Worm (Caenorhabditis elegans) whole organism, L1 larva: Measurements from ENCODE around the gene pptr-2.
A peak's percentile ranks its signal among the peaks of the same experiment; 100 is the strongest.

Experiments
- C04F5.9 ChIP-seq: sonication (generic microtip); optimal IDR thresholded peaks from 2 replicates; lab custom pipeline; 2016; ENCODE audit warnings: missing genetic modification characterization, missing compliant biosample characterization
- C16A3.4 ChIP-seq: fragments of 150-350 bp; optimal IDR thresholded peaks from 2 replicates; lab custom pipeline; 2014; ENCODE audit warnings: missing biosample characterization, missing genetic modification characterization
- F16B12.6 ChIP-seq: fragments of 150-350 bp; optimal IDR thresholded peaks from 2 replicates; lab custom pipeline; 2014; ENCODE audit warnings: missing biosample characterization, missing genetic modification characterization
- Y116A8C.19 ChIP-seq: sonication (generic microtip); optimal IDR thresholded peaks from 2 replicates; lab custom pipeline; 2016; ENCODE audit warnings: missing compliant biosample characterization, missing genetic modification characterization, borderline replicate concordance
- aha-1 ChIP-seq: fragments of 150-350 bp; optimal IDR thresholded peaks from 2 replicates; lab custom pipeline; 2014; ENCODE audit warnings: missing biosample characterization, missing genetic modification characterization
- aly-2 ChIP-seq: fragments of 150-350 bp; optimal IDR thresholded peaks from 2 replicates; lab custom pipeline; 2014; ENCODE audit warnings: missing biosample characterization, missing genetic modification characterization
- blmp-1 ChIP-seq: fragments of 150-350 bp; optimal IDR thresholded peaks from 2 replicates; lab custom pipeline; 2014; ENCODE audit warnings: missing biosample characterization, missing genetic modification characterization
- ceh-82 ChIP-seq, 3 experiments: fragments of 150-350 bp in 1 of 3; sonication (generic microtip) in 2 of 3; optimal IDR thresholded peaks; 2 replicates each; lab custom pipeline; 2014 to 2017; ENCODE audit warnings: missing biosample characterization in 3 of 3, missing genetic modification characterization in 3 of 3
- ceh-88 ChIP-seq: fragments of 200-800 bp; sonication (Bioruptor generic); IDR thresholded peaks from 2 replicates; pipeline ENCODE4 v1.3.6; 2022; ENCODE audit warnings: missing genetic modification characterization, missing compliant biosample characterization
- ceh-90 ChIP-seq: sonication (generic microtip); optimal IDR thresholded peaks from 2 replicates; lab custom pipeline; 2016; ENCODE audit warnings: missing genetic modification characterization, missing compliant biosample characterization
- dpl-1 ChIP-seq, 3 experiments: fragments of 150-350 bp in 2 of 3; sonication (generic microtip) in 1 of 3; optimal IDR thresholded peaks; 2 replicates each; lab custom pipeline; 2014 to 2017; ENCODE audit warnings: missing biosample characterization in 3 of 3, missing genetic modification characterization in 3 of 3, missing genetic modification reagents in 3 of 3
- egl-13 ChIP-seq: sonication (generic microtip); optimal IDR thresholded peaks from 2 replicates; lab custom pipeline; 2016; ENCODE audit warnings: missing genotype, missing genetic modification reagents, missing genetic modification characterization, missing compliant biosample characterization
- elt-2 ChIP-seq: sonication (generic microtip); optimal IDR thresholded peaks from 2 replicates; lab custom pipeline; 2016; ENCODE audit warnings: missing genetic modification characterization, mild to moderate bottlenecking, inconsistent platforms, missing compliant biosample characterization, missing genetic modification reagents
- ets-5 ChIP-seq: fragments of 200-800 bp; sonication (Bioruptor generic); IDR thresholded peaks from 2 replicates; pipeline ENCODE4 v1.3.6; 2022; ENCODE audit warnings: missing genetic modification characterization, missing compliant biosample characterization
- fkh-10 ChIP-seq: sonication (generic microtip); optimal IDR thresholded peaks from 2 replicates; lab custom pipeline; 2017; ENCODE audit warnings: missing biosample characterization, missing genetic modification reagents, missing genetic modification characterization
- fkh-4 ChIP-seq: sonication (generic microtip); optimal IDR thresholded peaks from 2 replicates; lab custom pipeline; 2016; ENCODE audit warnings: missing compliant biosample characterization, missing genetic modification characterization, borderline replicate concordance
- fos-1 ChIP-seq: fragments of 150-350 bp; optimal IDR thresholded peaks from 2 replicates; lab custom pipeline; 2014; ENCODE audit warnings: missing biosample characterization, missing genetic modification characterization
- hpl-2 ChIP-seq: fragments of 150-350 bp; optimal IDR thresholded peaks from 2 replicates; lab custom pipeline; 2014; ENCODE audit warnings: missing biosample characterization, missing genetic modification reagents, missing genetic modification characterization
- irx-1 ChIP-seq: sonication (generic microtip); optimal IDR thresholded peaks from 2 replicates; lab custom pipeline; 2016; ENCODE audit warnings: missing genetic modification characterization, missing compliant biosample characterization
- isw-1 ChIP-seq: fragments of 200-800 bp; sonication (Bioruptor generic); IDR thresholded peaks from 2 replicates; pipeline ENCODE4 v1.3.6; 2022; ENCODE audit warnings: missing genetic modification characterization, missing compliant biosample characterization
- jun-1 ChIP-seq: fragments of 150-350 bp; optimal IDR thresholded peaks from 2 replicates; lab custom pipeline; 2014; ENCODE audit warnings: missing biosample characterization, missing genetic modification reagents, missing genetic modification characterization
- lin-15B ChIP-seq: fragments of 150-350 bp; sonication (generic microtip); optimal IDR thresholded peaks from 3 replicates; lab custom pipeline; 2014; ENCODE audit warnings: missing biosample characterization, missing genetic modification characterization
- lin-35 ChIP-seq, 2 experiments: fragments of 150-350 bp; optimal IDR thresholded peaks; 2 replicates each; lab custom pipeline; 2014; ENCODE audit warnings: missing biosample characterization in 2 of 2, missing genetic modification characterization in 2 of 2, missing genetic modification reagents in 2 of 2
- lir-3 ChIP-seq: sonication (generic microtip); optimal IDR thresholded peaks from 2 replicates; lab custom pipeline; 2016; ENCODE audit warnings: mild to moderate bottlenecking, missing genetic modification characterization, moderate library complexity, missing compliant biosample characterization; ENCODE audit not compliant: poor library complexity
- lsy-2 ChIP-seq, 2 experiments: fragments of 150-350 bp; optimal IDR thresholded peaks; 2 replicates each; lab custom pipeline; 2014; ENCODE audit warnings: missing biosample characterization in 2 of 2, missing genetic modification characterization in 2 of 2
- mef-2 ChIP-seq: fragments of 150-350 bp; optimal IDR thresholded peaks from 2 replicates; lab custom pipeline; 2014; ENCODE audit warnings: missing biosample characterization, missing genetic modification characterization
- mep-1 ChIP-seq: fragments of 150-350 bp; optimal IDR thresholded peaks from 2 replicates; lab custom pipeline; 2014; ENCODE audit warnings: missing biosample characterization, missing genetic modification characterization
- nhr-12 ChIP-seq: sonication (generic microtip); optimal IDR thresholded peaks from 2 replicates; lab custom pipeline; 2017; ENCODE audit warnings: missing biosample characterization, missing genetic modification characterization
- nhr-237 ChIP-seq: fragments of 150-350 bp; optimal IDR thresholded peaks from 2 replicates; lab custom pipeline; 2014; ENCODE audit warnings: missing biosample characterization, missing genetic modification characterization
- nhr-76 ChIP-seq: sonication (generic microtip); optimal IDR thresholded peaks from 2 replicates; lab custom pipeline; 2017; ENCODE audit warnings: missing biosample characterization, missing genetic modification characterization
- nhr-77 ChIP-seq: fragments of 150-350 bp; optimal IDR thresholded peaks from 2 replicates; lab custom pipeline; 2014; ENCODE audit warnings: missing biosample characterization, missing genetic modification characterization
- nhr-90 ChIP-seq: sonication (generic microtip); optimal IDR thresholded peaks from 2 replicates; lab custom pipeline; 2016; ENCODE audit warnings: mild to moderate bottlenecking, missing genetic modification characterization, missing compliant biosample characterization; ENCODE audit not compliant: poor library complexity
- pag-3 ChIP-seq: sonication (generic microtip); optimal IDR thresholded peaks from 2 replicates; lab custom pipeline; 2017; ENCODE audit warnings: missing genetic modification characterization, mild to moderate bottlenecking, missing compliant biosample characterization, antibody characterized with exemption, borderline replicate concordance; ENCODE audit not compliant: insufficient read depth
- pqm-1 ChIP-seq: sonication (generic microtip); optimal IDR thresholded peaks from 3 replicates; lab custom pipeline; 2017; ENCODE audit warnings: missing biosample characterization, missing genetic modification characterization
- rnt-1 ChIP-seq: sonication (generic microtip); optimal IDR thresholded peaks from 2 replicates; lab custom pipeline; 2016; ENCODE audit warnings: mild to moderate bottlenecking, missing genetic modification characterization, moderate library complexity, missing compliant biosample characterization
- sptf-1 ChIP-seq: fragments of 150-350 bp; optimal IDR thresholded peaks from 2 replicates; lab custom pipeline; 2014; ENCODE audit warnings: missing biosample characterization, missing genetic modification characterization
- sup-37 ChIP-seq: fragments of 200-800 bp; sonication (Bioruptor generic); optimal IDR thresholded peaks from 2 replicates; lab custom pipeline; 2018; ENCODE audit warnings: mild to moderate bottlenecking, missing genetic modification characterization, missing compliant biosample characterization
- swsn-7 ChIP-seq: sonication (generic microtip); optimal IDR thresholded peaks from 2 replicates; lab custom pipeline; 2016; ENCODE audit warnings: missing genetic modification characterization, missing compliant biosample characterization
- tbx-2 ChIP-seq: sonication (generic microtip); optimal IDR thresholded peaks from 2 replicates; lab custom pipeline; 2016; ENCODE audit warnings: missing genetic modification characterization, missing compliant biosample characterization
- tlp-1 ChIP-seq: fragments of 150-350 bp; optimal IDR thresholded peaks from 2 replicates; lab custom pipeline; 2014; ENCODE audit warnings: missing biosample characterization, missing genetic modification characterization
- unc-130 ChIP-seq: fragments of 150-350 bp; optimal IDR thresholded peaks from 2 replicates; lab custom pipeline; 2017; ENCODE audit warnings: missing biosample characterization, missing genetic modification characterization, inconsistent platforms
- xbp-1 ChIP-seq: sonication (generic microtip); optimal IDR thresholded peaks from 2 replicates; lab custom pipeline; 2016; ENCODE audit warnings: missing genetic modification characterization, missing compliant biosample characterization
- zag-1 ChIP-seq: fragments of 150-350 bp; optimal IDR thresholded peaks from 2 replicates; lab custom pipeline; 2014; ENCODE audit warnings: missing biosample characterization, missing genetic modification characterization
- ztf-11 ChIP-seq, 2 experiments: sonication (generic microtip); optimal IDR thresholded peaks; 2 replicates each; lab custom pipeline; 2016 to 2017; ENCODE audit warnings: missing genetic modification characterization in 2 of 2, missing biosample characterization in 1 of 2, missing compliant biosample characterization in 1 of 2
- ztf-4 ChIP-seq: fragments of 150-350 bp; optimal IDR thresholded peaks from 2 replicates; lab custom pipeline; 2014; ENCODE audit warnings: missing biosample characterization, missing genetic modification characterization

Gene pptr-2

DNA sequence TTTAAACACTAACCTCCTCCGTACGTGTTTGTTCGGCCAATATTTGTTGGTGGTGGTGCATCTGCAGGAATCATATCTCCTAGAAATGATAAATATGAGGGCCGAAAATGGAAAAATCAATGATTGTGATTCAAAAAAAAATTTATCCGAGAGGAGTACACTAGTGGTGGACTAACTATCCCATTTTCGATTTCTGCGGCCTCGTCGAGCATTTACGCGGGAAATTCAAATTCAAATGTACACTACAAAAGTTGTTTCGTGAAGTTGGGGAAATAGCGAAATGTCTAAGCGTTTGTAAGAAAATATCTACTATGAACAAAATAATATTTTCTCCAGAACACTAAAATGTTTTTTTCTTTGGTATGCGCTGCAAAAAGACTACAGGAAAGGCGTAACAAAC, 5.4 kb downstream of the pptr-2 start (continued):
- TF ChIP-seq blmp-1 (tag; lab: Kevin White, UChicago) (peak; percentile 67), tlp-1 (no peak), Y116A8C.19 (tag; lab: Kevin White, UChicago) (peak; percentile 56), C16A3.4 (tag; lab: Kevin White, UChicago) (peak; percentile 52), lin-15B (tag; lab: Kevin White, UChicago) (peak; percentile 60), ceh-90 (tag; lab: Kevin White, UChicago) (peak; percentile 90), pqm-1 (no peak), C04F5.9 (tag; lab: Kevin White, UChicago) (peak; percentile 72), nhr-12 (tag; lab: Kevin White, UChicago) (no peak), lir-3 (tag; lab: Kevin White, UChicago) (peak; percentile 93), ztf-11 (tag; optimal IDR thresholded peaks at IDR 0.05; lab: Kevin White, UChicago) (peak in 1 of 2 experiments; percentile 90), ets-5 (GFP tag; lab: Robert Waterston, UW) (no peak), pag-3 (tag; lab: Kevin White, UChicago) (no peak), nhr-77 (tag; lab: Kevin White, UChicago) (no peak), rnt-1 (tag; lab: Kevin White, UChicago) (peak; percentile 96), jun-1 (tag; lab: Kevin White, UChicago) (peak; percentile 53), ztf-4 (tag; lab: Kevin White, UChicago) (no peak), zag-1 (tag; lab: Kevin White, UChicago) (no peak), tbx-2 (tag; lab: Kevin White, UChicago) (peak; percentile 80), sup-37 (GFP tag; lab: Kevin White, UChicago) (peak; percentile 45), nhr-76 (no peak), ceh-88 (GFP tag; lab: Robert Waterston, UW) (no peak), swsn-7 (tag; lab: Kevin White, UChicago) (peak; percentile 59), irx-1 (peak; percentile 86), mep-1 (tag; lab: Kevin White, UChicago) (peak; percentile 59), lsy-2 (tag; optimal IDR thresholded peaks at IDR 0.05; lab: Kevin White, UChicago) (peak; percentile 32 to 72), F16B12.6 (tag; lab: Kevin White, UChicago) (peak; percentile 12), elt-2 (peak; percentile 63), aha-1 (tag; lab: Kevin White, UChicago) (no peak), hpl-2 (GFP tag; lab: Kevin White, UChicago) (no peak), nhr-90 (tag; lab: Kevin White, UChicago) (peak; percentile 88), sptf-1 (tag; lab: Kevin White, UChicago) (no peak), mef-2 (no peak), fos-1 (tag; lab: Kevin White, UChicago) (peak; percentile 16), isw-1 (GFP tag; lab: Robert Waterston, UW) (peak; percentile 53), ceh-82 (tag; optimal IDR thresholded peaks at IDR 0.05; lab: Kevin White, UChicago) (peak; percentile 14 to 53 (median 18)), dpl-1 (GFP tag; optimal IDR thresholded peaks at IDR 0.05; lab: Kevin White, UChicago) (peak; percentile 90 to 93 (median 93)), unc-130 (tag; lab: Kevin White, UChicago) (peak; percentile 30), nhr-237 (tag; lab: Kevin White, UChicago) (no peak), fkh-4 (tag; lab: Kevin White, UChicago) (peak; percentile 87), egl-13 (tag; lab: Kevin White, UChicago) (peak; percentile 66), fkh-10 (GFP tag; lab: Kevin White, UChicago) (no peak)

DNA sequence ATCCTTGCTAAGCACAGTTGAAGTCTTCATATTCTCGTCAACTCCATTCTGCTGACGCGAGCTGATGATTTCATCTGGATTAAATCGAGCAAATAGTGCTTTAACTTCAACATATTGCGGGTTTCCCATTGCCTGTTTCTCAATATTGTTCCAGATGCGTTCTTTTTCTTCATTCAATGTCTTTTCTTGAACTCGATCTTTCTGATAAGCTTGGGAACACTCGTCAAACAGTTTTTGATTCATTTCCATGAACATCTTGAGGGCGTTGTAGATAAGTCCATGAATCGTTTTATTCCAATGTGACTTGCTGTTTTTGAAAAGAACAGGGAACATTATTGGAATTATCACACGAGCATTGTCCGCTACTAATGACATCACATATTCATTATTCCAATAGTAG, 7.0 kb downstream of the pptr-2 start:
- no peak for TF ChIP-seq mep-1 (tag; lab: Kevin White, UChicago)
- no peak for TF ChIP-seq fkh-4 (tag; lab: Kevin White, UChicago)
- TF ChIP-seq lin-35 (GFP tag; optimal IDR thresholded peaks at IDR 0.05; lab: Kevin White, UChicago): no peak
- TF ChIP-seq ets-5 (GFP tag; lab: Robert Waterston, UW): no peak
- TF ChIP-seq xbp-1 (tag; lab: Kevin White, UChicago): no peak
- no peak for TF ChIP-seq ztf-4 (tag; lab: Kevin White, UChicago)
- no peak for TF ChIP-seq isw-1 (GFP tag; lab: Robert Waterston, UW)
- TF ChIP-seq aly-2 (tag; lab: Kevin White, UChicago): no peak
